ENCODE assay signal across 2 fruit fly cellular contexts in genomic region chr3L:8660800-8661199, dm6.
A peak's percentile ranks its signal among the peaks of the same experiment; 100 is the strongest.
TF ChIP-seq lines count a peak whose summit lies in the region.

No protein-coding gene starts in this region.

- TF ChIP-seq CTCF in whole organism, embryonic (GFP tag; optimal IDR thresholded peaks at IDR 0.05; lab: Kevin White, UChicago), result no peak

TF ChIP-seq in whole organism, embryonic, 481 proteins besides CTCF, POLR2A, EP300 and RAD21:
- peak; percentile 33 for TF ChIP-seq sens (GFP tag; lab: Kevin White, UChicago)
- TF ChIP-seq slbo (GFP tag; IDR thresholded peaks at IDR 0.05; lab: Robert Waterston, UW), result 0 out of 2 replicates have a peak, but pooled peaks have one; percentile 4
- TF ChIP-seq MBD-R2 (GFP tag; IDR thresholded peaks at IDR 0.05; lab: Robert Waterston, UW), result no peak
- TF ChIP-seq zen (tag; optimal IDR thresholded peaks at IDR 0.05; lab: Kevin White, UChicago), result peak; percentile 92
- peak in 1 of 2 experiments; percentile 72 for TF ChIP-seq tll (GFP tag; optimal IDR thresholded peaks at IDR 0.05; lab: Kevin White, UChicago)
- no peak for TF ChIP-seq shn (GFP tag; optimal IDR thresholded peaks at IDR 0.05; lab: Kevin White, UChicago)

TF ChIP-seq in whole organism, prepupa, 60 proteins besides CTCF, POLR2A, EP300 and RAD21:
- TF ChIP-seq CG1621 (tag; optimal IDR thresholded peaks at IDR 0.05; lab: Kevin White, UChicago) (peak; percentile 6), fd85E (GFP tag; optimal IDR thresholded peaks at IDR 0.05; lab: Kevin White, UChicago) (no peak)
